Fruit fly (Drosophila melanogaster) whole organism, pupa: ENCODE results near the gene CG10863.

ENCODE experiments used
- CG10348 ChIP-seq: fragments of 200-800 bp; sonication (Bioruptor generic); IDR thresholded peaks from 2 replicates; pipeline ENCODE4 v1.3.6; 2022; ENCODE audit warnings: missing biosample characterization, missing genetic modification characterization
- CG12605 ChIP-seq: fragments of 200-800 bp; sonication (Bioruptor generic); IDR thresholded peaks from 2 replicates; pipeline ENCODE4 v1.3.6; 2022; ENCODE audit warnings: missing biosample characterization, missing genetic modification characterization
- CG13204 ChIP-seq: fragments of 200-800 bp; sonication (Bioruptor generic); optimal IDR thresholded peaks from 2 replicates; lab custom pipeline; 2018; ENCODE audit warnings: missing biosample characterization, mild to moderate bottlenecking, missing genetic modification characterization, moderate library complexity
- CG14655 ChIP-seq: fragments of 200-800 bp; sonication (Bioruptor generic); optimal IDR thresholded peaks from 3 replicates; lab custom pipeline; 2017; ENCODE audit warnings: mild to moderate bottlenecking, missing biosample characterization, missing genetic modification reagents, missing genetic modification characterization
- CG15710 ChIP-seq: fragments of 200-800 bp; sonication (Bioruptor generic); optimal IDR thresholded peaks from 2 replicates; lab custom pipeline; 2018; ENCODE audit warnings: missing biosample characterization, mild to moderate bottlenecking, missing genetic modification characterization, moderate library complexity
- CG17806 ChIP-seq: fragments of 200-800 bp; sonication (Bioruptor generic); optimal IDR thresholded peaks from 2 replicates; lab custom pipeline; 2018; ENCODE audit warnings: missing biosample characterization, mild to moderate bottlenecking, missing genetic modification characterization, moderate library complexity
- CG32121 ChIP-seq: fragments of 200-800 bp; sonication (Bioruptor generic); IDR thresholded peaks from 2 replicates; pipeline ENCODE4 v1.3.6; 2022; ENCODE audit warnings: missing biosample characterization, missing genetic modification characterization
- CG34367 ChIP-seq: fragments of 200-800 bp; sonication (Bioruptor generic); optimal IDR thresholded peaks from 2 replicates; lab custom pipeline; 2018; ENCODE audit warnings: missing biosample characterization, mild to moderate bottlenecking, missing genetic modification characterization
- CG4496 ChIP-seq: fragments of 200-800 bp; sonication (Bioruptor generic); IDR thresholded peaks from 3 replicates; pipeline ENCODE4 v1.3.6; 2022; ENCODE audit warnings: missing biosample characterization, missing genetic modification characterization
- CG8159 ChIP-seq: fragments of 200-800 bp; sonication (Bioruptor generic); optimal IDR thresholded peaks from 3 replicates; lab custom pipeline; 2018; ENCODE audit warnings: missing biosample characterization, mild to moderate bottlenecking, missing genetic modification characterization, moderate library complexity
- CG8301 ChIP-seq: fragments of 200-800 bp; sonication (Bioruptor generic); optimal IDR thresholded peaks from 2 replicates; lab custom pipeline; 2018; ENCODE audit warnings: missing biosample characterization, mild to moderate bottlenecking, missing genetic modification characterization
- CG9948 ChIP-seq: fragments of 200-800 bp; sonication (Bioruptor generic); optimal IDR thresholded peaks from 2 replicates; lab custom pipeline; 2018; ENCODE audit warnings: missing biosample characterization, mild to moderate bottlenecking, missing genetic modification characterization, moderate library complexity
- D1 ChIP-seq: fragments of 200-800 bp; sonication (Bioruptor generic); optimal IDR thresholded peaks from 2 replicates; lab custom pipeline; 2018; ENCODE audit warnings: missing biosample characterization, mild to moderate bottlenecking, missing genetic modification characterization, moderate library complexity
- EcR ChIP-seq: fragments of 200-800 bp; sonication (Bioruptor generic); optimal IDR thresholded peaks from 3 replicates; lab custom pipeline; 2019; ENCODE audit warnings: missing biosample characterization, missing genetic modification characterization, mild to moderate bottlenecking, moderate library complexity, missing genetic modification reagents
- Ets98B ChIP-seq: fragments of 200-800 bp; sonication (Bioruptor generic); IDR thresholded peaks from 2 replicates; pipeline ENCODE4 v1.3.6; 2022; ENCODE audit warnings: missing biosample characterization, missing genetic modification characterization
- Pif1A ChIP-seq: fragments of 200-800 bp; sonication (Bioruptor generic); optimal IDR thresholded peaks from 3 replicates; lab custom pipeline; 2016; ENCODE audit warnings: missing biosample characterization, missing genetic modification characterization
- Pif1B ChIP-seq: fragments of 200-800 bp; sonication (Bioruptor generic); optimal IDR thresholded peaks from 3 replicates; lab custom pipeline; 2016; ENCODE audit warnings: missing biosample characterization, missing genetic modification characterization
- Snoo ChIP-seq: fragments of 200-800 bp; sonication (Bioruptor generic); optimal IDR thresholded peaks from 3 replicates; lab custom pipeline; 2017; ENCODE audit warnings: missing biosample characterization, mild to moderate bottlenecking, missing genetic modification characterization, inconsistent platforms
- fd96Ca ChIP-seq: fragments of 200-800 bp; sonication (Bioruptor generic); IDR thresholded peaks from 3 replicates; pipeline ENCODE4 v1.3.6; 2022; ENCODE audit warnings: missing biosample characterization, missing genetic modification characterization
- gl ChIP-seq: fragments of 200-800 bp; sonication (Bioruptor generic); optimal IDR thresholded peaks from 2 replicates; lab custom pipeline; 2018; ENCODE audit warnings: missing biosample characterization, mild to moderate bottlenecking, missing genetic modification characterization
- rn ChIP-seq: fragments of 200-800 bp; sonication (Bioruptor generic); IDR thresholded peaks from 2 replicates; pipeline ENCODE4 v1.3.6; 2022; ENCODE audit warnings: missing biosample characterization, missing genetic modification characterization

Gene CG10863

DNA sequence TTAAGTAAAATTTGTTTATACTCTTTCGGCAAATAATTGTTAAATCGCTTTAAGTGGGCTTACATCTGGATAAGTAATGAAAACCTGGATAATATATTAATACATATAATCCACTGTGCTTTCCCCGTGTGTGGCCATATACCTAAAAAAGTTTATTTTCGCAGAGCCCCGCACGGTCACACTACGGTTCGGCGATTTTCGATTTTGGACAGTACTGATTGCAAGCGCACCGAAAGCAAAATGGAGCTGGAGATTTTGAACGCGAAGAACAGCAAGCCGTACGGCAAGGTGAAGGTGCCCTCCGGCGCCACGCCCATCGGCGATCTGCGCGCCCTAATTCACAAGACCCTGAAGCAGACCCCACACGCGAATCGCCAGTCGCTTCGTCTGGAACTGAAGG is 39.0 kb downstream of the CG10863 start, which contains the start of gene Sc2:
Sc2 (plus strand) TSS at position 192 of the 400 bp plus-strand sequence.
- TF ChIP-seq CG9948 (tag; lab: Kevin White, UChicago): no peak
- TF ChIP-seq gl: no peak
- no peak for TF ChIP-seq Ets98B (GFP tag; lab: Robert Waterston, UW)
- TF ChIP-seq CG13204 (GFP tag; lab: Kevin White, UChicago): no peak
- TF ChIP-seq CG15710: no peak
- no peak for TF ChIP-seq Snoo (tag; lab: Kevin White, UChicago)
- TF ChIP-seq CG34367 (tag; lab: Kevin White, UChicago): no peak
- no peak for TF ChIP-seq D1 (tag; lab: Kevin White, UChicago)
- TF ChIP-seq CG8301 (tag; lab: Kevin White, UChicago): no peak
- no peak for TF ChIP-seq CG8159 (tag; lab: Kevin White, UChicago)
- no peak for TF ChIP-seq CG10348
- TF ChIP-seq Pif1A (GFP tag; lab: Kevin White, UChicago): no peak
- TF ChIP-seq CG12605 (GFP tag; lab: Robert Waterston, UW): no peak
- TF ChIP-seq CG32121 (GFP tag; lab: Robert Waterston, UW): no peak
- TF ChIP-seq CG14655: no peak
- TF ChIP-seq rn: no peak
- no peak for TF ChIP-seq Pif1B (GFP tag; lab: Kevin White, UChicago)
- TF ChIP-seq, all 21 proteins: peak for 0

DNA sequence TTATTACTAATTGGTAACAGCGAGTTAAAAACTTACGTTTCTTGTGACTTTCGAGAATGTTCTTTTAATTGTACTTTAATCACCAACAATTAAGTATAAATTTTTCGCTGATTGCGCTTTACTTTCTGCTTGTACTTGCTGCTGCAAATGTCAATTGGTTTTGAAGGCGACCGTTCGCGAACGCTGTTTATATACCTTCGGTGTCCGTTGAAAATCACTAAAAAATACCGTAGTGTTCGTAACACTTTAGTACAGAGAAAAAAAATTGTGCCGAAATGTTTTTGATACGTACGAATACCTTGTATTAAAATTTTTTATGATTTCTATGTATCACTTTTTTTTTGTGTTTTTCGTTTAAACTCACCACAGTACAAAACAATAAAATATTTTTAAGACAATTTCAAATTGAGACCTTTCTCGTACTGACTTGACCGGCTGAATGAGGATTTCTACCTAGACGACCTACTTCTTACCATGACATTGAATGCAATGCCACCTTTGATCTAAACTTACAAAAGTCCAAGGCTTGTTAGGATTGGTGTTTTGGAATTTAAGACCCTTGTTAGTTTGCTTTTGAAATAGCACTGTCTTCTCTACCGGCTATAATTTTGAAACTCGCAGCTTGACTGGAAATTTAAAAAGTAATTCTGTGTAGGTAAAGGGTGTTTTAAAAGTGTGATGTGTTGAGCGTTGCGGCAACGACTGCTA is 39.6 kb downstream of the CG10863 start, which contains the start of gene Ubi-p63E:
Ubi-p63E (minus strand) TSS at position 694 of the 708 bp plus-strand sequence.
- TF ChIP-seq Snoo (tag; lab: Kevin White, UChicago) (peak; percentile 37), CG8159 (tag; lab: Kevin White, UChicago) (peak; percentile 57), Pif1A (GFP tag; lab: Kevin White, UChicago) (no peak), rn (no peak), CG8301 (tag; lab: Kevin White, UChicago) (peak; percentile 37), EcR (no peak), CG14655 (no peak), CG17806 (tag; lab: Kevin White, UChicago) (peak; percentile 41), CG34367 (tag; lab: Kevin White, UChicago) (peak; percentile 19), D1 (tag; lab: Kevin White, UChicago) (no peak), CG12605 (GFP tag; lab: Robert Waterston, UW) (no peak), gl (no peak), CG13204 (GFP tag; lab: Kevin White, UChicago) (no peak), fd96Ca (no peak), CG32121 (GFP tag; lab: Robert Waterston, UW) (no peak), CG4496 (GFP tag; lab: Robert Waterston, UW) (no peak), Ets98B (GFP tag; lab: Robert Waterston, UW) (no peak), CG10348 (no peak), CG15710 (peak; percentile 60), Pif1B (GFP tag; lab: Kevin White, UChicago) (peak; percentile 12), CG9948 (tag; lab: Kevin White, UChicago) (peak; percentile 39)

dm6 chr3L:3901865-3902490 is 40.3 kb downstream of the CG10863 start:
- TF ChIP-seq CG8159 (tag; lab: Kevin White, UChicago): no peak
- TF ChIP-seq CG9948 (tag; lab: Kevin White, UChicago): no peak
- TF ChIP-seq CG34367 (tag; lab: Kevin White, UChicago): peak; percentile 7
- peak; percentile 5 for TF ChIP-seq CG13204 (GFP tag; lab: Kevin White, UChicago)
- peak; percentile 14 for TF ChIP-seq CG8301 (tag; lab: Kevin White, UChicago)
- TF ChIP-seq gl: peak; percentile 67

DNA sequence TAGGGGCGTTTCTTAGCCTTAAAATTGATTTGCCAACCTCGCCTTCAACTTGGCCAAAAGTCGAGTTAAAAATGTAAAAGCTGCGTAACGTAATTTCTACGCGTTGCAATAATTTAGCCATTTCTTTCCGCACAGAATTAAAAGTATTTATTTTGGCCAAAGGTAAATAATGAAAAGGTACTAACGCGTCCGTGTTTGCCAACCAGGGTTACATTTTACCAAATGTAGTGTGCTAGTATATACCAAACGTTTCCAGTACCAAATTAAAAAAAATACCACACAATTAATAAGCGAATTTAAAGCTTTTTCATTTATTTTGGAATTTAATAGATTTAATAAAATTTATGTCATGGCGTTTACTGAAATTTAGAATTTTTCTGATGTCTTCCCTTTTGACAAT is 43.3 kb downstream of the CG10863 start, which contains the start of gene Ccz1:
Ccz1 (minus strand) TSS at position 179 of the 400 bp plus-strand sequence.
- peak; percentile 17 for TF ChIP-seq CG8159 (tag; lab: Kevin White, UChicago)
- no peak for TF ChIP-seq CG32121 (GFP tag; lab: Robert Waterston, UW)

DNA sequence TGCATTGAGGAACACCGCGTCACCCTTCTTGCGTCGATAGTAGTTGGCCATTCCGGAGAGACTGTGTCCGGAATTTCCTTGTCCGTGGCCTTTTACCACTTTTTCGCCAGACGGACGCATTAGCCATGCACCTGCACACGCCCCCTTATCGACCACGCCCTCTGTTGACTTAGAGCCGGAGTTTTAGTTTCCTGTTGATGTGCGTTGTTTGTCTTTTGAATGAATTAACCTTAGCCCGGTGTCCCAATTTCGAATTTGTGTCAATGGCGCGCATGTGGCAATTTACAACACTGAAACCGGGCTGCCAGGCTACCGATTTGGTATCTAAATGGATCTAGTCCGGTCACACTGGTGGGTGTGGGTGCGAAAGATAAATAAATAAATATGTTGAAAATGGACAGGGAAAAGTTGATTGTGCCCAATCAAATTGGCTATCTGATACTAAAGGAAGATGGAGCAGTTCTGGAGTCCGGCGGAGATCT is 45.7 kb downstream of the CG10863 start, which contains the start of the genes Gr63a and Lamtor4:
Gr63a (minus strand) TSS at position 51 of the 482 bp plus-strand sequence.
Lamtor4 (plus strand) TSS at position 348 of the 482 bp plus-strand sequence.
- TF ChIP-seq CG13204 (GFP tag; lab: Kevin White, UChicago) (no peak), CG34367 (tag; lab: Kevin White, UChicago) (no peak), CG10348 (no peak), CG8159 (tag; lab: Kevin White, UChicago) (no peak), Snoo (tag; lab: Kevin White, UChicago) (peak; percentile 17), CG32121 (GFP tag; lab: Robert Waterston, UW) (0 out of 2 replicates have a peak, but pooled peaks have one; percentile 17)

- TF ChIP-seq Pif1A (GFP tag; lab: Kevin White, UChicago): no peak
Observed at dm6 chr3L:3894413-3894812, 47.9 kb downstream of the CG10863 start.
